Worm (Caenorhabditis elegans) whole organism, young adult: ENCODE measurements around the gene hsp-110.

ENCODE experiments used
- B0019.2 ChIP-seq: fragments of 200-800 bp; sonication (Bioruptor generic); conservative IDR thresholded peaks from 2 replicates; pipeline ENCODE4 v1.3.6; 2022; ENCODE audit warnings: missing genetic modification reagents, missing genetic modification characterization, missing compliant biosample characterization
- B0336.3 ChIP-seq: fragments of 200-800 bp; sonication (Bioruptor generic); IDR thresholded peaks from 2 replicates; pipeline ENCODE4 v1.3.6; 2022; ENCODE audit warnings: missing genetic modification characterization, missing compliant biosample characterization
- F33H1.4 ChIP-seq: fragments of 200-800 bp; sonication (Bioruptor generic); IDR thresholded peaks from 2 replicates; pipeline ENCODE4 v1.3.6; 2022; ENCODE audit warnings: missing genetic modification reagents, missing genetic modification characterization, missing compliant biosample characterization
- F37B4.10 ChIP-seq: fragments of 200-800 bp; sonication (Bioruptor generic); IDR thresholded peaks from 2 replicates; pipeline ENCODE4 v1.3.6; 2022; ENCODE audit warnings: missing genetic modification characterization, missing compliant biosample characterization
- F39B2.1 ChIP-seq: fragments of 200-800 bp; sonication (Bioruptor generic); IDR thresholded peaks from 2 replicates; pipeline ENCODE4 v1.3.6; 2022; ENCODE audit warnings: missing genetic modification reagents, missing genetic modification characterization, missing compliant biosample characterization
- F49E8.2 ChIP-seq: sonication (generic microtip); optimal IDR thresholded peaks from 3 replicates; lab custom pipeline; 2017; ENCODE audit warnings: missing genetic modification characterization, mild to moderate bottlenecking, missing compliant biosample characterization, antibody characterized with exemption, moderate library complexity; ENCODE audit not compliant: insufficient read depth
- F52B5.7 ChIP-seq: sonication (generic microtip); optimal IDR thresholded peaks from 2 replicates; lab custom pipeline; 2016; ENCODE audit warnings: mild to moderate bottlenecking, missing genetic modification characterization, missing compliant biosample characterization
- F57C9.4 ChIP-seq: sonication (generic microtip); optimal IDR thresholded peaks from 2 replicates; lab custom pipeline; 2017; ENCODE audit warnings: mild to moderate bottlenecking, missing genetic modification characterization, missing compliant biosample characterization
- K11D2.4 ChIP-seq: fragments of 200-800 bp; sonication (Bioruptor generic); IDR thresholded peaks from 2 replicates; pipeline ENCODE4 v1.3.6; 2022; ENCODE audit warnings: missing genetic modification reagents, missing genetic modification characterization, missing compliant biosample characterization
- K12H6.12 ChIP-seq: fragments of 200-800 bp; sonication (Bioruptor generic); optimal IDR thresholded peaks from 2 replicates; lab custom pipeline; 2018; ENCODE audit warnings: mild to moderate bottlenecking, missing genetic modification characterization, missing compliant biosample characterization
- T07F8.4 ChIP-seq: sonication (generic microtip); optimal IDR thresholded peaks from 2 replicates; lab custom pipeline; 2016; ENCODE audit warnings: mild to moderate bottlenecking, missing genetic modification characterization, moderate library complexity, missing compliant biosample characterization
- Y67H2A.10 ChIP-seq: fragments of 200-800 bp; sonication (Bioruptor generic); conservative IDR thresholded peaks from 2 replicates; pipeline ENCODE4 v1.3.6; 2022; ENCODE audit warnings: missing genetic modification reagents, missing genetic modification characterization, missing compliant biosample characterization
- Y95B8A.8 ChIP-seq: fragments of 200-800 bp; sonication (Bioruptor generic); IDR thresholded peaks from 2 replicates; pipeline ENCODE4 v1.3.6; 2022; ENCODE audit warnings: missing genetic modification reagents, missing genetic modification characterization, missing compliant biosample characterization
- akir-1 ChIP-seq: fragments of 200-800 bp; sonication (Bioruptor generic); optimal IDR thresholded peaks from 2 replicates; lab custom pipeline; 2018; ENCODE audit warnings: mild to moderate bottlenecking, missing genetic modification characterization, moderate library complexity, missing compliant biosample characterization
- ama-1 ChIP-seq, 3 experiments: fragments of 150-350 bp in 1 of 3; sonication (generic microtip) in 2 of 3; optimal IDR thresholded peaks; 2 replicates each; lab custom pipeline; 2014 to 2018; ENCODE audit warnings: missing biosample characterization in 2 of 3, missing genetic modification characterization in 2 of 3, missing genetic modification reagents in 2 of 3
- athp-1 ChIP-seq: sonication (generic microtip); optimal IDR thresholded peaks from 2 replicates; lab custom pipeline; 2017; ENCODE audit warnings: mild to moderate bottlenecking, missing genetic modification characterization, missing compliant biosample characterization
- attf-5 ChIP-seq: fragments of 200-800 bp; sonication (Bioruptor generic); optimal IDR thresholded peaks from 2 replicates; lab custom pipeline; 2018; ENCODE audit warnings: mild to moderate bottlenecking, missing genetic modification characterization, missing compliant biosample characterization
- ccch-3 ChIP-seq: fragments of 200-800 bp; sonication (Bioruptor generic); optimal IDR thresholded peaks from 2 replicates; lab custom pipeline; 2018; ENCODE audit warnings: mild to moderate bottlenecking, missing genetic modification characterization, missing compliant biosample characterization
- cebp-2 ChIP-seq: fragments of 200-800 bp; sonication (Bioruptor generic); IDR thresholded peaks from 2 replicates; pipeline ENCODE4 v1.3.6; 2022; ENCODE audit warnings: missing genetic modification characterization, missing compliant biosample characterization
- ceh-40 ChIP-seq: fragments of 200-800 bp; sonication (Bioruptor generic); IDR thresholded peaks from 2 replicates; pipeline ENCODE4 v1.3.6; 2022; ENCODE audit warnings: missing genetic modification characterization, missing compliant biosample characterization
- ceh-58 ChIP-seq: fragments of 200-800 bp; sonication (Bioruptor generic); IDR thresholded peaks from 2 replicates; pipeline ENCODE4 v1.3.6; 2022; ENCODE audit warnings: missing genetic modification characterization, missing compliant biosample characterization
- ceh-79 ChIP-seq: sonication (generic microtip); optimal IDR thresholded peaks from 2 replicates; lab custom pipeline; 2017; ENCODE audit warnings: mild to moderate bottlenecking, missing genetic modification characterization, missing compliant biosample characterization
- ceh-91 ChIP-seq: fragments of 200-800 bp; sonication (Bioruptor generic); IDR thresholded peaks from 2 replicates; pipeline ENCODE4 v1.3.6; 2022; ENCODE audit warnings: missing genetic modification reagents, missing genetic modification characterization, missing compliant biosample characterization
- dox-1 ChIP-seq: fragments of 200-800 bp; sonication (Bioruptor generic); IDR thresholded peaks from 2 replicates; pipeline ENCODE4 v1.3.6; 2022; ENCODE audit warnings: missing genetic modification reagents, missing genetic modification characterization, missing compliant biosample characterization
- egrh-3 ChIP-seq: fragments of 200-800 bp; sonication (Bioruptor generic); IDR thresholded peaks from 2 replicates; pipeline ENCODE4 v1.3.6; 2022; ENCODE audit warnings: missing genetic modification reagents, missing genetic modification characterization, missing compliant biosample characterization
- ets-4 ChIP-seq: fragments of 200-800 bp; sonication (Bioruptor generic); optimal IDR thresholded peaks from 2 replicates; lab custom pipeline; 2018; ENCODE audit warnings: mild to moderate bottlenecking, missing genetic modification characterization, missing compliant biosample characterization
- fkh-3 ChIP-seq: sonication (generic microtip); optimal IDR thresholded peaks from 2 replicates; lab custom pipeline; 2016; ENCODE audit warnings: mild to moderate bottlenecking, missing genetic modification characterization, missing compliant biosample characterization
- hmg-20 ChIP-seq: fragments of 200-800 bp; sonication (Bioruptor generic); IDR thresholded peaks from 2 replicates; pipeline ENCODE4 v1.3.6; 2022; ENCODE audit warnings: missing genetic modification reagents, missing genetic modification characterization, missing compliant biosample characterization
- lin-35 ChIP-seq, 3 experiments: fragments of 150-350 bp in 2 of 3; sonication (generic microtip) in 1 of 3; optimal IDR thresholded peaks; 2 replicates each; lab custom pipeline; 2014 to 2018; ENCODE audit warnings: missing biosample characterization in 3 of 3, missing genetic modification characterization in 3 of 3, missing genetic modification reagents in 3 of 3
- lir-1 ChIP-seq: fragments of 200-800 bp; sonication (Bioruptor generic); conservative IDR thresholded peaks from 2 replicates; pipeline ENCODE4 v1.3.6; 2022; ENCODE audit warnings: missing genetic modification reagents, missing genetic modification characterization, missing compliant biosample characterization
- lsy-27 ChIP-seq: sonication (generic microtip); optimal IDR thresholded peaks from 2 replicates; lab custom pipeline; 2017; ENCODE audit warnings: missing genetic modification characterization, mild to moderate bottlenecking, missing compliant biosample characterization, antibody characterized with exemption, missing genotype, borderline replicate concordance; ENCODE audit not compliant: insufficient read depth
- madf-6 ChIP-seq: fragments of 200-800 bp; sonication (Bioruptor generic); IDR thresholded peaks from 2 replicates; pipeline ENCODE4 v1.3.6; 2022; ENCODE audit warnings: missing genetic modification reagents, missing genetic modification characterization, missing compliant biosample characterization
- madf-8 ChIP-seq: fragments of 200-800 bp; sonication (Bioruptor generic); conservative IDR thresholded peaks from 2 replicates; pipeline ENCODE4 v1.3.6; 2022; ENCODE audit warnings: missing genetic modification reagents, missing genetic modification characterization, missing compliant biosample characterization
- nfyb-1 ChIP-seq: fragments of 200-800 bp; sonication (Bioruptor generic); IDR thresholded peaks from 2 replicates; pipeline ENCODE4 v1.3.6; 2022; ENCODE audit warnings: missing genetic modification reagents, missing genetic modification characterization, missing compliant biosample characterization
- nhr-27 ChIP-seq: fragments of 200-800 bp; sonication (Bioruptor generic); optimal IDR thresholded peaks from 2 replicates; lab custom pipeline; 2018; ENCODE audit warnings: mild to moderate bottlenecking, missing genetic modification characterization, moderate library complexity, missing compliant biosample characterization
- nhr-80 ChIP-seq: sonication (generic microtip); optimal IDR thresholded peaks from 2 replicates; lab custom pipeline; 2016; ENCODE audit warnings: missing genetic modification characterization, missing compliant biosample characterization
- nhr-90 ChIP-seq: sonication (generic microtip); optimal IDR thresholded peaks from 2 replicates; lab custom pipeline; 2016; ENCODE audit warnings: missing genotype, mild to moderate bottlenecking, missing genetic modification characterization, missing compliant biosample characterization
- pha-4 ChIP-seq: fragments of 150-350 bp; sonication (generic microtip); optimal IDR thresholded peaks from 2 replicates; lab custom pipeline; 2014; ENCODE audit warnings: missing biosample characterization, missing genetic modification reagents, missing genetic modification characterization
- repo-1 ChIP-seq: sonication (generic microtip); optimal IDR thresholded peaks from 2 replicates; lab custom pipeline; 2017; ENCODE audit warnings: mild to moderate bottlenecking, missing genetic modification characterization, missing compliant biosample characterization
- rpc-1 ChIP-seq, 2 experiments: fragments of 150-350 bp in 1 of 2; sonication (generic microtip) in 1 of 2; optimal IDR thresholded peaks; 2 replicates each; lab custom pipeline; 2014 to 2018; ENCODE audit warnings: missing biosample characterization in 1 of 2, missing genetic modification characterization in 1 of 2, missing genetic modification reagents in 1 of 2, missing genotype in 1 of 2
- tlf-1 ChIP-seq: fragments of 200-800 bp; sonication (Bioruptor generic); optimal IDR thresholded peaks from 2 replicates; lab custom pipeline; 2018; ENCODE audit warnings: mild to moderate bottlenecking, missing genetic modification characterization, missing compliant biosample characterization
- xnd-1 ChIP-seq: sonication (generic microtip); optimal IDR thresholded peaks from 2 replicates; lab custom pipeline; 2016; ENCODE audit warnings: missing genotype, missing genetic modification reagents, missing genetic modification characterization, missing compliant biosample characterization
- zfh-2 ChIP-seq: fragments of 200-800 bp; sonication (Bioruptor generic); conservative IDR thresholded peaks from 2 replicates; pipeline ENCODE4 v1.3.6; 2022; ENCODE audit warnings: missing genetic modification reagents, missing genetic modification characterization, missing compliant biosample characterization
- zim-3 ChIP-seq: sonication (generic microtip); optimal IDR thresholded peaks from 2 replicates; lab custom pipeline; 2017; ENCODE audit warnings: mild to moderate bottlenecking, missing genetic modification characterization, moderate library complexity, missing compliant biosample characterization
- ztf-18 ChIP-seq: sonication (generic microtip); optimal IDR thresholded peaks from 2 replicates; lab custom pipeline; 2016; ENCODE audit warnings: missing genotype, mild to moderate bottlenecking, missing genetic modification characterization, missing compliant biosample characterization
- ztf-25 ChIP-seq: fragments of 200-800 bp; sonication (Bioruptor generic); IDR thresholded peaks from 2 replicates; pipeline ENCODE4 v1.3.6; 2022; ENCODE audit warnings: missing genetic modification reagents, missing genetic modification characterization, missing compliant biosample characterization
- ztf-28 ChIP-seq: fragments of 200-800 bp; sonication (Bioruptor generic); IDR thresholded peaks from 2 replicates; pipeline ENCODE4 v1.3.6; 2022; ENCODE audit warnings: missing genetic modification reagents, missing genetic modification characterization, missing compliant biosample characterization
- ztf-3 ChIP-seq: fragments of 200-800 bp; sonication (Bioruptor generic); optimal IDR thresholded peaks from 2 replicates; lab custom pipeline; 2018; ENCODE audit warnings: mild to moderate bottlenecking, missing genetic modification characterization, missing compliant biosample characterization
- ztf-6 ChIP-seq: fragments of 200-800 bp; sonication (Bioruptor generic); IDR thresholded peaks from 2 replicates; pipeline ENCODE4 v1.3.6; 2022; ENCODE audit warnings: missing genetic modification reagents, missing genetic modification characterization, missing compliant biosample characterization

The hsp-110 gene

DNA sequence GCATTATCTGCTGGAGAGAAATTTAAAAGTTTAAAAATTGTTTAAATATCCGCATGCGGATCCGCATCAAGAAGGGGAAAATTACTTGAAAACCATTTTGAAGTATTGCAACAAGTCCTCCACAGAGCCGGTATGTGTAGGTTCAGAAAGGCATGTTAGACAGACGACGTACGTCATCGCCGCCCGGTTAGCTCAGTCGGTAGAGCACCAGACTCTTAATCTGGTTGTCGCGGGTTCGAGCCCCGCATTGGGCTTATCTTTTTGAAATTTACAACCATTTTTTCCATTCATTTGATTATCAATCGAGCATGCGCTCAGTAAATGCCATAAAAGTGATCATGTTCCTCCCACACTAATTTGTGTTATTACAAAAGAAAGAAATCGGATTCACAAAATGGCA, 26.6 kb upstream of the hsp-110 start (continued):
- no peak for TF ChIP-seq Y95B8A.8
- TF ChIP-seq rpc-1 (optimal IDR thresholded peaks at IDR 0.05; lab: Kevin White, UChicago), result peak; percentile 54
- peak; percentile 83 for TF ChIP-seq rpc-1 (tag; optimal IDR thresholded peaks at IDR 0.05; lab: Kevin White, UChicago)
- no peak for TF ChIP-seq repo-1 (tag; lab: Kevin White, UChicago)
- TF ChIP-seq ceh-40 (GFP tag; lab: Robert Waterston, UW), result peak; percentile 60; the same call in 1 of the 2 replicates
- TF ChIP-seq K11D2.4 (GFP tag; lab: Robert Waterston, UW), result no peak
- TF ChIP-seq K12H6.12, result no peak
- TF ChIP-seq fkh-3, result no peak
- 0 out of 2 replicates have a peak, but pooled peaks have one; percentile 42 for TF ChIP-seq ztf-28 (GFP tag; lab: Robert Waterston, UW)
- no peak for TF ChIP-seq ztf-3 (GFP tag; lab: Kevin White, UChicago)
- no peak for TF ChIP-seq ccch-3
- no peak for TF ChIP-seq tlf-1 (GFP tag; lab: Kevin White, UChicago)
- TF ChIP-seq lsy-27, result no peak
- TF ChIP-seq athp-1 (tag; lab: Kevin White, UChicago), result no peak
- TF ChIP-seq F49E8.2 (tag; lab: Kevin White, UChicago), result no peak
- peak; percentile 29 for TF ChIP-seq attf-5
- TF ChIP-seq nhr-27 (tag; lab: Kevin White, UChicago), result no peak
- TF ChIP-seq B0336.3 (GFP tag; lab: Robert Waterston, UW), result no peak
- TF ChIP-seq akir-1, result no peak
- no peak for TF ChIP-seq F37B4.10
- no peak for TF ChIP-seq dox-1 (GFP tag; lab: Robert Waterston, UW)
- TF ChIP-seq ets-4 (GFP tag; lab: Kevin White, UChicago), result no peak
- TF ChIP-seq xnd-1 (tag; lab: Kevin White, UChicago), result no peak
- no peak for TF ChIP-seq T07F8.4
- no peak for TF ChIP-seq hmg-20
- no peak for TF ChIP-seq zfh-2
- no peak for TF ChIP-seq F39B2.1
- no peak; the same call in 1 of the 2 replicates for TF ChIP-seq madf-8
- TF ChIP-seq nhr-90 (tag; lab: Kevin White, UChicago), result peak; percentile 75

DNA sequence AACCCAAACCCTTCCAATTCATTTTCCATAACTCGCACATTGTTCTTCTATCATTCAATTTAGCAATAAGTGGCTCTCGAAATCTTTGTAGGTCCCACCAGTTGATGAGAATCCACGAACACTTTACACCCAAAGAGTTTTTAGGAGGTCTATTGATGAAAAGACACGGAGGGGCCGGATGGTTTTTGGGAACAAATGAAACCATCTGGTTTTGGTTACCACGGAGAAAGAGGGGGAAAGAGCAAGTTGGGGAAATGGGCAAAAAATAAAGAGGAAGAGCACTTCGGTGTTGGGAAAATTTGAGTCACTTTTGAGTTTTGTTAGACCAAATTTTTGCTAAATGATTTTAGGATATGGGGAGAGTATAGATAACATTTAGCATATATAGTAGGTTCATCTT, 20.8 kb upstream of the hsp-110 start:
- no peak for TF ChIP-seq ztf-6 (GFP tag; lab: Robert Waterston, UW)
- no peak for TF ChIP-seq nhr-80 (tag; lab: Kevin White, UChicago)
- TF ChIP-seq pha-4, result no peak
- TF ChIP-seq lir-1 (GFP tag; lab: Robert Waterston, UW), result no peak
- no peak for TF ChIP-seq ama-1 (optimal IDR thresholded peaks at IDR 0.05; lab: Kevin White, UChicago)
- no peak for TF ChIP-seq ama-1 (GFP tag; optimal IDR thresholded peaks at IDR 0.05; lab: Kevin White, UChicago)
- no peak for TF ChIP-seq cebp-2
- no peak for TF ChIP-seq F49E8.2 (tag; lab: Kevin White, UChicago)
- TF ChIP-seq F52B5.7 (tag; lab: Kevin White, UChicago), result no peak
- TF ChIP-seq, all 124 proteins: peak for 0

DNA sequence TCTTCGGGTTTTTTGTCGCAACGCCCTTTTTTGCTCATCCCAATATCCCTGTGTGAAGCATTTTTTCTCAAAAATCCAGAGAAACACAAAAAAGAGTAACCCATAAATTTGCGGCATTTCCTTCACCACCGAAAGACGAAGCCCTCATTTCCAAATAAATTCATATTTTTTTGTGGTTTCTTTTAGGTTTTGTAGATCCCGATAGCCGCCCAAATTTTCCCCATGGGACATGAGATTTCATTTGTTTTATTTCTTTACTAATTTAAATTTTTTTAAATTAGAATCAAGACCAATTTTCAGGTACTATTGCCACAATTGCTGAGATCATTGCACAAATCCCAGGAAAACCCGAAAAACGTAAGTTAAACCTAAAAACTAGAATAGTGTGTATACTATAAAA, 20.0 kb upstream of the hsp-110 start, which contains the start of gene mig-39:
mig-39 (plus strand) TSS at position 301 of the 400 bp plus-strand sequence.
- no peak for TF ChIP-seq ceh-58 (GFP tag; lab: Robert Waterston, UW)
- TF ChIP-seq Y67H2A.10 (GFP tag; lab: Robert Waterston, UW), result no peak
- no peak for TF ChIP-seq lin-35 (GFP tag; optimal IDR thresholded peaks at IDR 0.05; lab: Kevin White, UChicago)
- no peak for TF ChIP-seq ztf-25 (GFP tag; lab: Robert Waterston, UW)
- no peak for TF ChIP-seq K12H6.12
- no peak for TF ChIP-seq ceh-79
- TF ChIP-seq nhr-80 (tag; lab: Kevin White, UChicago), result no peak
- TF ChIP-seq egrh-3, result no peak
- TF ChIP-seq ceh-91, result no peak
- TF ChIP-seq B0019.2, result no peak
- TF ChIP-seq madf-6 (GFP tag; lab: Robert Waterston, UW), result no peak
- TF ChIP-seq F33H1.4 (GFP tag; lab: Robert Waterston, UW), result no peak
- TF ChIP-seq ztf-18 (tag; lab: Kevin White, UChicago), result no peak
- TF ChIP-seq F57C9.4, result no peak
- no peak for TF ChIP-seq nfyb-1 (GFP tag; lab: Robert Waterston, UW)
- no peak for TF ChIP-seq zim-3
- no peak for TF ChIP-seq hmg-20
